Worm (Caenorhabditis elegans): ENCODE data around the gene M04C3.5.

M04C3.5 gene

ce11 chrV:19449544-19449943, at the start of gene M04C3.5:
TSS of gene M04C3.5 (plus strand) at chrV:19449733.
- no peak for TF ChIP-seq nhr-12 (tag; optimal IDR thresholded peaks at IDR 0.05)
- no peak for TF ChIP-seq sem-2 (GFP tag; optimal IDR thresholded peaks at IDR 0.05)
- no peak for TF ChIP-seq ham-2 (GFP tag; optimal IDR thresholded peaks at IDR 0.05)
- TF ChIP-seq zip-8 (tag; optimal IDR thresholded peaks at IDR 0.05) = no peak

ce11 chrV:19400619-19401018, 48.9 kb upstream of the M04C3.5 start, which contains the start of gene srw-86:
TSS of gene srw-86 (minus strand) at chrV:19400719.
- TF ChIP-seq unc-120 (tag; optimal IDR thresholded peaks at IDR 0.05; ENCODE audit: poor library complexity, severe bottlenecking) (no peak), mab-5 (tag; optimal IDR thresholded peaks at IDR 0.05) (no peak), sptf-1 (tag; optimal IDR thresholded peaks at IDR 0.05) (no peak), ceh-43 (GFP tag; optimal IDR thresholded peaks at IDR 0.05) (no peak), ces-1 (GFP tag; optimal IDR thresholded peaks at IDR 0.05) (no peak), ceh-83 (GFP tag; optimal IDR thresholded peaks at IDR 0.05) (no peak), mls-2 (tag; optimal IDR thresholded peaks at IDR 0.05) (no peak), nhr-28 (tag; optimal IDR thresholded peaks at IDR 0.05) (no peak), bed-3 (GFP tag; optimal IDR thresholded peaks at IDR 0.05) (no peak), hlh-1 (tag; optimal IDR thresholded peaks at IDR 0.05) (no peak), tbx-8 (GFP tag; optimal IDR thresholded peaks at IDR 0.05) (no peak), nhr-76 (tag; optimal IDR thresholded peaks at IDR 0.05) (no peak), flh-1 (GFP tag; optimal IDR thresholded peaks at IDR 0.05) (no peak), cnd-1 (tag; optimal IDR thresholded peaks at IDR 0.05) (no peak)

- TF ChIP-seq zip-8 (tag; optimal IDR thresholded peaks at IDR 0.05) (peak; percentile 7), nhr-237 (tag; optimal IDR thresholded peaks at IDR 0.05) (no peak)
Observed at ce11 chrV:19401429-19401828, 48.1 kb upstream of the M04C3.5 start.

ce11 chrV:19402855-19403254, 46.7 kb upstream of the M04C3.5 start, which contains the start of gene C25F9.12:
TSS of gene C25F9.12 (minus strand) at chrV:19402955.
- no peak for TF ChIP-seq elt-1 (tag; optimal IDR thresholded peaks at IDR 0.05; ENCODE audit: borderline replicate concordance, insufficient read depth)
- no peak for TF ChIP-seq hlh-1 (tag; optimal IDR thresholded peaks at IDR 0.05)
- no peak for TF ChIP-seq nhr-12 (tag; optimal IDR thresholded peaks at IDR 0.05)
- TF ChIP-seq drap-1 (GFP tag; optimal IDR thresholded peaks at IDR 0.05) = no peak
- TF ChIP-seq unc-120 (tag; optimal IDR thresholded peaks at IDR 0.05; ENCODE audit: poor library complexity, severe bottlenecking) = no peak
- TF ChIP-seq nhr-76 (tag; optimal IDR thresholded peaks at IDR 0.05) = no peak
- no peak for TF ChIP-seq mep-1 (tag; optimal IDR thresholded peaks at IDR 0.05)
- no peak for TF ChIP-seq lin-13 (tag; optimal IDR thresholded peaks at IDR 0.05)
- TF ChIP-seq nhr-28 (tag; optimal IDR thresholded peaks at IDR 0.05) = no peak

- no peak for TF ChIP-seq mls-2 (tag; optimal IDR thresholded peaks at IDR 0.05)
- TF ChIP-seq nhr-2 (tag; optimal IDR thresholded peaks at IDR 0.05) = no peak
- TF ChIP-seq unc-62 (GFP tag; optimal IDR thresholded peaks at IDR 0.05) = no peak
- TF ChIP-seq lin-13 (tag; optimal IDR thresholded peaks at IDR 0.05) = no peak
- no peak for TF ChIP-seq drap-1 (GFP tag; optimal IDR thresholded peaks at IDR 0.05)
- no peak for TF ChIP-seq unc-39 (tag; optimal IDR thresholded peaks at IDR 0.05)
- no peak for TF ChIP-seq bed-3 (GFP tag; optimal IDR thresholded peaks at IDR 0.05)
- TF ChIP-seq zip-8 (tag; optimal IDR thresholded peaks at IDR 0.05) = no peak
- no peak for TF ChIP-seq sem-2 (GFP tag; optimal IDR thresholded peaks at IDR 0.05)
- TF ChIP-seq pha-4 (tag; optimal IDR thresholded peaks at IDR 0.05) = no peak
- no peak for TF ChIP-seq flh-1 (GFP tag; optimal IDR thresholded peaks at IDR 0.05)
- no peak for TF ChIP-seq nhr-12 (tag; optimal IDR thresholded peaks at IDR 0.05)
- no peak for TF ChIP-seq tbx-8 (GFP tag; optimal IDR thresholded peaks at IDR 0.05)
Observed at ce11 chrV:19403619-19404018, 45.9 kb upstream of the M04C3.5 start.

- TF ChIP-seq ceh-43 (GFP tag; optimal IDR thresholded peaks at IDR 0.05) = no peak
- TF ChIP-seq nhr-12 (tag; optimal IDR thresholded peaks at IDR 0.05) = no peak
- TF ChIP-seq lsy-2 (tag; optimal IDR thresholded peaks at IDR 0.05) = no peak
- no peak for TF ChIP-seq ceh-83 (GFP tag; optimal IDR thresholded peaks at IDR 0.05)
- no peak for TF ChIP-seq sem-2 (GFP tag; optimal IDR thresholded peaks at IDR 0.05)
- TF ChIP-seq drap-1 (GFP tag; optimal IDR thresholded peaks at IDR 0.05) = no peak
Observed at ce11 chrV:19405276-19405815, 44.2 kb upstream of the M04C3.5 start, which contains the start of the genes C25F9.6 and C25F9.10. TSS of gene C25F9.6 (minus strand) at chrV:19405326. TSS of gene C25F9.10 (plus strand) at chrV:19405729.
